Worm (Caenorhabditis elegans): Measurements from ENCODE around the gene C39E6.2.

DNA sequence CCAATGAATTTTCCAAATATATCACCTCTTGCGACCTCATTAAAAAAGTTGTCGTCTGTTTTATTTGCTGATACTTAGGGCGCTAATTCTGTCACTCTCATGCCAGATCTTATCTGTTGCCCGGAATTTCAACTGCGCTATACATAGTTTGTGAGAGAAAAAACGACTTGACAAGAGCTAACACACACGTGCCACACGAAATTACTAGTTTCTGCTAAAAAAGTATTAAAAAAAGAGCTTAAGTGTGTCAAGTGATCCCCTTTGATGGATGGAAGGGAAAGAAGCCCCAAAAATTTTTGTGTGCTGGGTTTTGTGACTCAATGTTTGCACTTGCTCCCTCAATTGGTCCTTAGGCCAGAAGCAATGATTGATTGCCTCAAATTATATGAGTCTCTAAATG lies 14.3 kb downstream of the C39E6.2 start:
- no peak for TF ChIP-seq tab-1 (GFP tag; IDR thresholded peaks at IDR 0.05)
- TF ChIP-seq ztf-23 (GFP tag; IDR thresholded peaks at IDR 0.05), result no peak
- TF ChIP-seq klf-2 (GFP tag; conservative IDR thresholded peaks at IDR 0.05), result no peak

Data from whole organism, midembryonic.